Fruit fly (Drosophila melanogaster) whole organism, prepupa: ENCODE results near the gene U4-U6-60K.

Experiments used
- CG15336 ChIP-seq: fragments of 200-800 bp; sonication (Bioruptor generic); IDR thresholded peaks from 2 replicates; pipeline ENCODE4 v1.3.6; 2022; ENCODE audit warnings: missing biosample characterization, missing genetic modification characterization
- CG16779 ChIP-seq: fragments of 200-800 bp; sonication (Bioruptor generic); optimal IDR thresholded peaks from 3 replicates; lab custom pipeline; 2017; ENCODE audit warnings: missing biosample characterization, mild to moderate bottlenecking, missing genetic modification characterization
- CG3032 ChIP-seq: fragments of 200-800 bp; optimal IDR thresholded peaks from 2 replicates; lab custom pipeline; 2019; ENCODE audit warnings: missing biosample characterization, mild to moderate bottlenecking, missing genetic modification characterization, moderate library complexity
- CG34406 ChIP-seq: fragments of 200-800 bp; sonication (Bioruptor generic); optimal IDR thresholded peaks from 3 replicates; lab custom pipeline; 2016; ENCODE audit warnings: missing biosample characterization, missing genetic modification characterization
- CG6163 ChIP-seq: fragments of 200-800 bp; sonication (Bioruptor generic); IDR thresholded peaks from 3 replicates; pipeline ENCODE4 v1.3.6; 2022; ENCODE audit warnings: missing biosample characterization, missing genetic modification characterization
- CG6808 ChIP-seq: fragments of 200-800 bp; sonication (Bioruptor generic); optimal IDR thresholded peaks from 3 replicates; lab custom pipeline; 2017; ENCODE audit warnings: missing biosample characterization, missing genetic modification characterization, mild to moderate bottlenecking, moderate library complexity, missing genetic modification reagents
- topi ChIP-seq: fragments of 200-800 bp; sonication (Bioruptor generic); optimal IDR thresholded peaks from 3 replicates; lab custom pipeline; 2016; ENCODE audit warnings: missing biosample characterization, missing genetic modification characterization
- vri ChIP-seq: fragments of 200-800 bp; sonication (Bioruptor generic); optimal IDR thresholded peaks from 3 replicates; lab custom pipeline; 2016; ENCODE audit warnings: missing biosample characterization, mild to moderate bottlenecking, missing genetic modification characterization

DNA sequence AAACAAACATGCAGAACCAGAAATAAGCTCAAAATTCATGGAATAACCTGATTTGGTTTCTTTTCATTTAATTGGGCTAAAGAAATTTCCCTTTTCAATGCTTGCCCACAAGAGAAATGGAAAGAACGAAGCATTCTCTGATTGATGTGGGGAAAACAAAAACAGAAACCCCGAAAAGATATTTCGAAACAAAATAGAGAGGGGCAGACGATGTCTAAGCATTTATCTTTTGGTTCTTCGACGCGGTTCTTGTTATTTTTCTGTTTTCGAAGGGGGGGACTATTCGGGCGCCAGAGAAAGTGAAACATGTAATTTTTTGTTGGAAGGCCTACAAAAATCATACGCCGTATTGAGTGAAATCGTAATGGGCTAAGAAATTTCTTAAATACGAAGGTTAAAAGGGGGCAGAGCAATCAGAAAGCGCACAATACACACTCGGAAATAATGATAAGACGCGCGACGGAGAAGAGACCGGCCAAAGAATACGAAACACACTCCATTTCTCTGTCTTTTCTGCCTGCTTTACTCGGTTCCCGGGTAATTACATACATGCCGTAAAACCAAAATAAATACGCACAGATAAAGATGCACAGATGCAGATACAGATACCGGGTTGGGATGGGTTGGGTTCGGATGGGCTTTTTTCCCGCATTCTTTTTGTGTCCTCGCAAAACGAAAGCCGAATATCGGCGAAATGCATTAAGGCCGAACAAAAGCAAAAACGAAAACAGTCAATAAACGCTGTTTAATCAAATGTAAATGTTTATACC, 24.9 kb downstream of the U4-U6-60K start:
- TF ChIP-seq CG6163 = no peak
- TF ChIP-seq CG16779 (tag; lab: Kevin White, UChicago) = no peak
- TF ChIP-seq CG34406 (GFP tag; lab: Kevin White, UChicago) = no peak
- TF ChIP-seq topi (GFP tag; lab: Kevin White, UChicago) = no peak
- no peak for TF ChIP-seq CG15336
- TF ChIP-seq CG6808 = no peak
- TF ChIP-seq vri (GFP tag; lab: Kevin White, UChicago) = no peak
- TF ChIP-seq CG3032 = no peak
